Worm (Caenorhabditis elegans) whole organism, early embryonic: ENCODE measurements around the gene W02G9.3.

Experiments used
- B0310.2 ChIP-seq: sonication (generic microtip); optimal IDR thresholded peaks from 2 replicates; lab custom pipeline; 2016; ENCODE audit warnings: mild to moderate bottlenecking, missing genetic modification characterization, missing compliant biosample characterization
- ama-1 ChIP-seq: fragments of 150-350 bp; optimal IDR thresholded peaks from 2 replicates; lab custom pipeline; 2014
- ceh-13 ChIP-seq: fragments of 200-800 bp; sonication (Bioruptor generic); optimal IDR thresholded peaks from 2 replicates; lab custom pipeline; 2018; ENCODE audit warnings: mild to moderate bottlenecking, missing genetic modification characterization, missing compliant biosample characterization

- TF ChIP-seq ceh-13 (GFP tag; lab: Kevin White, UChicago) (no peak), ama-1 (no peak), B0310.2 (tag; lab: Kevin White, UChicago) (no peak)
Observed at ce11 chrV:2657682-2658081, 15.1 kb upstream of the W02G9.3 start.
